Worm (Caenorhabditis elegans) whole organism, young adult: ENCODE data around the gene col-148.

Experiments
- B0019.2 ChIP-seq: fragments of 200-800 bp; sonication (Bioruptor generic); conservative IDR thresholded peaks from 2 replicates; pipeline ENCODE4 v1.3.6; 2022; ENCODE audit warnings: missing genetic modification reagents, missing genetic modification characterization, missing compliant biosample characterization
- die-1 ChIP-seq: sonication (generic microtip); optimal IDR thresholded peaks from 2 replicates; lab custom pipeline; 2016; ENCODE audit warnings: missing genotype, mild to moderate bottlenecking, missing genetic modification characterization, missing compliant biosample characterization
- dpl-1 ChIP-seq: fragments of 150-350 bp; optimal IDR thresholded peaks from 2 replicates; lab custom pipeline; 2014; ENCODE audit warnings: missing biosample characterization, missing genetic modification reagents, missing genetic modification characterization
- unc-62 ChIP-seq: fragments of 150-350 bp; optimal IDR thresholded peaks from 2 replicates; lab custom pipeline; 2014; ENCODE audit warnings: missing biosample characterization, missing genetic modification reagents, missing genetic modification characterization

ce11 chrV:10283444-10283843, 41.9 kb downstream of the col-148 start, which contains the start of gene lys-3:
- no peak for TF ChIP-seq unc-62 (GFP tag; lab: Kevin White, UChicago)
- TF ChIP-seq die-1 (tag; lab: Kevin White, UChicago) = no peak
- no peak for TF ChIP-seq B0019.2
- TF ChIP-seq dpl-1 = no peak
